Fruit fly (Drosophila melanogaster): Measurements from ENCODE around the gene Cse1.
A peak's percentile ranks its signal among the peaks of the same experiment; 100 is the strongest.

DNA sequence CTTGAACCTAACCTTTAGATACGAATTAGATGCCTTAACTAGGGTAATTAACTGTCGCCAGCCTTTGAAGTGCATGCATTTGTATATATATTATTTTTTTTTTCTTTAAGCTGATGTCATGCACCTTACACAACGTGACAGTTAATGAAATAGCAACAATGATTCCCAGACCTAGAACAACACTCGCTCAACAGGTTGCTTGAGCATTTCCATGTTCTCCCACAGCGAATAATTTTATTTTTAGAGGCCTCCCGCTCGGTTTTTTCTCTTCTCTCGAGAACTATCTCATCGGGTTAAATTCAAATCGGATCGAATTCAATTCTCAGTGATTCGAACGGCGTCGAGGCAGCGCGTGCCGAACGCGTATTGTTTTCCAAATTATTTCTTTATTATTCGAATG lies 26.3 kb downstream of the Cse1 start, which contains the start of gene Ugt37D1:
- TF ChIP-seq CG7045 (GFP tag; optimal IDR thresholded peaks at IDR 0.05) = peak; percentile 11
- no peak for TF ChIP-seq pad (GFP tag; optimal IDR thresholded peaks at IDR 0.05)
- peak; percentile 7 for TF ChIP-seq Mnt (GFP tag; optimal IDR thresholded peaks at IDR 0.05)
- TF ChIP-seq bab1 (GFP tag; optimal IDR thresholded peaks at IDR 0.05) = no peak
- peak; percentile 90 for TF ChIP-seq kay (GFP tag; ENCODE audit: borderline replicate concordance)
- TF ChIP-seq CG33017 (tag; optimal IDR thresholded peaks at IDR 0.05) = peak; percentile 33
- TF ChIP-seq Clk (GFP tag; optimal IDR thresholded peaks at IDR 0.05) = no peak
- no peak for TF ChIP-seq Crg-1 (GFP tag; optimal IDR thresholded peaks at IDR 0.05)
- TF ChIP-seq CG12768 (GFP tag; optimal IDR thresholded peaks at IDR 0.05) = no peak
- TF ChIP-seq tj (GFP tag; optimal IDR thresholded peaks at IDR 0.05) = no peak
- no peak for TF ChIP-seq CG5204 (GFP tag; optimal IDR thresholded peaks at IDR 0.05)
